Fruit fly (Drosophila melanogaster): ENCODE measurements around the gene GXIVsPLA2.
A peak's percentile ranks its signal among the peaks of the same experiment; 100 is the strongest.

The GXIVsPLA2 gene

dm6 chr3L:15921043-15921621 lies 33.8 kb upstream of the GXIVsPLA2 start (continued):
- TF ChIP-seq Ets21C (GFP tag; optimal IDR thresholded peaks at IDR 0.05) (no peak), Sox102F (GFP tag; optimal IDR thresholded peaks at IDR 0.05) (peak; percentile 24), acj6 (GFP tag; optimal IDR thresholded peaks at IDR 0.05) (peak; percentile 14), spab (GFP tag; optimal IDR thresholded peaks at IDR 0.05) (peak; percentile 36), svp (GFP tag) (peak; percentile 71)

- no peak for TF ChIP-seq Hr38 (GFP tag; optimal IDR thresholded peaks at IDR 0.05)
- no peak for TF ChIP-seq CG6854 (GFP tag; optimal IDR thresholded peaks at IDR 0.05)
- TF ChIP-seq CG31627 (GFP tag; optimal IDR thresholded peaks at IDR 0.05) = no peak
- TF ChIP-seq CG3919 (GFP tag; optimal IDR thresholded peaks at IDR 0.05) = no peak
- TF ChIP-seq Blimp-1 (GFP tag; optimal IDR thresholded peaks at IDR 0.05) = no peak
- no peak for TF ChIP-seq Sox14 (GFP tag; optimal IDR thresholded peaks at IDR 0.05)
- TF ChIP-seq CG10669 (GFP tag; optimal IDR thresholded peaks at IDR 0.05) = no peak
- TF ChIP-seq Eip75B (GFP tag; optimal IDR thresholded peaks at IDR 0.05) = no peak
- TF ChIP-seq Met (GFP tag; optimal IDR thresholded peaks at IDR 0.05) = peak; percentile 23
- no peak for TF ChIP-seq Sox102F (GFP tag; optimal IDR thresholded peaks at IDR 0.05)
- no peak for TF ChIP-seq Sox15 (GFP tag; optimal IDR thresholded peaks at IDR 0.05)
- TF ChIP-seq Lpt (GFP tag; optimal IDR thresholded peaks at IDR 0.05) = no peak
- no peak for TF ChIP-seq CG7368 (GFP tag; optimal IDR thresholded peaks at IDR 0.05)
- no peak for TF ChIP-seq fd85E (GFP tag; optimal IDR thresholded peaks at IDR 0.05)
- no peak for TF ChIP-seq CG9139 (GFP tag; optimal IDR thresholded peaks at IDR 0.05)
- TF ChIP-seq acj6 (GFP tag; optimal IDR thresholded peaks at IDR 0.05) = peak; percentile 18
- no peak for TF ChIP-seq CG8632 (GFP tag; optimal IDR thresholded peaks at IDR 0.05)
- peak; percentile 6 for TF ChIP-seq CG3032 (tag; optimal IDR thresholded peaks at IDR 0.05)
- TF ChIP-seq CG6163 (GFP tag; IDR thresholded peaks at IDR 0.05) = no peak
- TF ChIP-seq CG1621 (tag; optimal IDR thresholded peaks at IDR 0.05) = no peak
- no peak for TF ChIP-seq net (GFP tag; optimal IDR thresholded peaks at IDR 0.05)
- no peak for TF ChIP-seq vri (GFP tag; optimal IDR thresholded peaks at IDR 0.05)
- TF ChIP-seq CG11902 (GFP tag; optimal IDR thresholded peaks at IDR 0.05) = no peak
- TF ChIP-seq Ets21C (GFP tag; optimal IDR thresholded peaks at IDR 0.05) = no peak
- no peak for TF ChIP-seq CG8319 (GFP tag; optimal IDR thresholded peaks at IDR 0.05)
- no peak for TF ChIP-seq Gug (GFP tag; IDR thresholded peaks at IDR 0.05)
- no peak for TF ChIP-seq eg (GFP tag; IDR thresholded peaks at IDR 0.05)
- TF ChIP-seq CG8119 (GFP tag; IDR thresholded peaks at IDR 0.05) = no peak
- no peak for TF ChIP-seq CG34406 (GFP tag; optimal IDR thresholded peaks at IDR 0.05)
- no peak for TF ChIP-seq CG11762 (GFP tag; optimal IDR thresholded peaks at IDR 0.05; ENCODE audit: insufficient read depth)
- TF ChIP-seq lz (GFP tag; optimal IDR thresholded peaks at IDR 0.05) = no peak
- no peak for TF ChIP-seq cyc (GFP tag; optimal IDR thresholded peaks at IDR 0.05)
- TF ChIP-seq CG4318 (GFP tag; optimal IDR thresholded peaks at IDR 0.05) = no peak
- TF ChIP-seq Eip78C (GFP tag) = peak; percentile 68
- TF ChIP-seq CG10631 (GFP tag; optimal IDR thresholded peaks at IDR 0.05) = peak; percentile 13
- TF ChIP-seq topi (GFP tag; optimal IDR thresholded peaks at IDR 0.05) = no peak
- peak; percentile 32 for TF ChIP-seq Ets96B (tag; optimal IDR thresholded peaks at IDR 0.05)
- no peak for TF ChIP-seq dac (GFP tag; optimal IDR thresholded peaks at IDR 0.05)
- TF ChIP-seq CG6792 (GFP tag; optimal IDR thresholded peaks at IDR 0.05) = no peak
- no peak for TF ChIP-seq Eip93F (GFP tag; optimal IDR thresholded peaks at IDR 0.05)
- no peak for TF ChIP-seq fkh (GFP tag; optimal IDR thresholded peaks at IDR 0.05)
- TF ChIP-seq Hr4 (GFP tag; optimal IDR thresholded peaks at IDR 0.05) = peak; percentile 7
- peak; percentile 72 for TF ChIP-seq svp (GFP tag)
- TF ChIP-seq CG32006 (GFP tag; optimal IDR thresholded peaks at IDR 0.05) = peak; percentile 5
- TF ChIP-seq OdsH (GFP tag; optimal IDR thresholded peaks at IDR 0.05) = peak; percentile 18
- TF ChIP-seq spab (GFP tag; optimal IDR thresholded peaks at IDR 0.05) = no peak
- no peak for TF ChIP-seq achi (GFP tag; optimal IDR thresholded peaks at IDR 0.05)
- TF ChIP-seq esn (GFP tag; optimal IDR thresholded peaks at IDR 0.05) = peak; percentile 17
- TF ChIP-seq CG6808 (GFP tag; optimal IDR thresholded peaks at IDR 0.05) = no peak
- TF ChIP-seq CG16779 (tag; optimal IDR thresholded peaks at IDR 0.05) = no peak
These were observed 31.5 kb upstream of the GXIVsPLA2 start for dm6 chr3L:15923352-15923751.

All from whole organism, prepupa.